Worm (Caenorhabditis elegans): ENCODE measurements around the gene R13H4.2.

R13H4.2 gene

DNA sequence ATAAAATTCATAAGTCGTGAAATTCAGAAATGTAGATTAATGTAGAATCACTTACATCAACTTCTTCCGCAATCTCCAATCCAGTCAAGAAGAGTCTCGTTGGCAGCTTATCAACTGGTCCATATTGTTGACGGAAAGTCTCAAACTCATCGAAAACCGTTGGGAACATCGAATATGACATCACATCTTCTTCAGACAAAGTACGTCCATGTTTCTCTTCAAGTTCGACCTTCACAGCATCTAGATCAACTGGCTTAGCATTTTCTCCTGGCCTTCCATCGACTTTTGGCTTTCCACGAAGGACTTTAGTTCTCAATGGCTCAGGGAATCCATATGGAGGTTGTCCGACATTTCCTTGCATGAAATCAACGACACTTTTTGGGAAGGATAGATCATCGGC is 17.4 kb upstream of the R13H4.2 start:
- TF ChIP-seq dpff-1 (tag; optimal IDR thresholded peaks at IDR 0.05) (no peak), hmg-1.2 (GFP tag; IDR thresholded peaks at IDR 0.05) (peak; percentile 19; the same call in 1 of the 2 replicates), rec-8 (tag; optimal IDR thresholded peaks at IDR 0.05) (no peak), attf-5 (GFP tag; optimal IDR thresholded peaks at IDR 0.05) (no peak), cebp-1 (GFP tag; IDR thresholded peaks at IDR 0.05) (no peak), cebp-1 (tag; optimal IDR thresholded peaks at IDR 0.05) (no peak), madf-3 (GFP tag; IDR thresholded peaks at IDR 0.05) (no peak), lin-35 (GFP tag; optimal IDR thresholded peaks at IDR 0.05) (peak in 1 of 3 experiments; percentile 18), Y53G8AR.9 (GFP tag; conservative IDR thresholded peaks at IDR 0.05) (no peak), nfyb-1 (GFP tag; IDR thresholded peaks at IDR 0.05) (peak; percentile 24; the same call in 1 of the 2 replicates)

DNA sequence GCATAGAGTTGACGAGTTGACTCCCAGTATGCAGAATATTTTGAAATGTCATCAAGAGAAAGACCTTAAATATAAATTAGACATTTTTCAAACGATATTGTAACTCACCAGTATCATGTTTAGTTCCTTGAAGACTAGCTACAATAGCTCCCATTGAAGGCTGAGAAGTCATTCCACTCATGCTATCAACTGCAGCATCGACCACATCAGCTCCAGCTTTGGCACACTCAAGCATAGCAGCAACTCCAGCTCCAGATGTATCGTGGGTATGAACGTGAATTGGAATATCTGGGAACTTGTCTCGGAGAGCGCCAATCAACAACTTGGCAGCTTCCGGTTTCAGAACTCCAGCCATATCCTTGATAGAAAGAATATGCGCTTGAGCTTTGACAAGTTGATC is 16.7 kb upstream of the R13H4.2 start:
- TF ChIP-seq madf-3 (GFP tag; IDR thresholded peaks at IDR 0.05) (0 out of 2 replicates have a peak, but pooled peaks have one; percentile 54), athp-1 (tag; optimal IDR thresholded peaks at IDR 0.05) (no peak), nhr-120 (GFP tag; IDR thresholded peaks at IDR 0.05) (0 out of 2 replicates have a peak, but pooled peaks have one; percentile 12)

DNA sequence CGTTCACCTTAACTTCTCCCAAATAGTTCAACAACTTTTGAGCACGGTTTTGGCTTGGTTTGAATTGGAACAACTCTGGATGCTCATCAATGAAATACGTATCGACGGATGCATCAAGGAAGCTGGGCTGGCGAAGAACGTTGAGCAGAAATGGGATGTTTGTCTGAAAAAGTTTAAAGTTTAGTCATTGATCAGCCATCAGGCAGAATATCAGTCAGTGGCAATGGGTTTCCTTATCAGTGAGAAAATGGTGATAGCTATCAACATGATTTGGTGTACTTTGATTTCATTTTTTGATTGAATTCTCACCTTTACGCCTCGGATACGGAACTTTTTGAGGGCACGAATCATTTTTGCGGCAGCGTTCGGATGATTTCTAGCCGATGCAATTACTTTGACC is 15.6 kb upstream of the R13H4.2 start:
- TF ChIP-seq sptf-2 (GFP tag; optimal IDR thresholded peaks at IDR 0.05) (no peak), unc-62 (GFP tag; optimal IDR thresholded peaks at IDR 0.05) (no peak), hlh-26 (GFP tag; conservative IDR thresholded peaks at IDR 0.05) (no peak), efl-1 (GFP tag; optimal IDR thresholded peaks at IDR 0.05) (no peak), nhr-80 (tag; optimal IDR thresholded peaks at IDR 0.05) (peak; percentile 51), ama-1 (optimal IDR thresholded peaks at IDR 0.05) (no peak), ama-1 (GFP tag; optimal IDR thresholded peaks at IDR 0.05) (no peak), K11D2.4 (GFP tag; IDR thresholded peaks at IDR 0.05) (no peak), ceh-27 (GFP tag; optimal IDR thresholded peaks at IDR 0.05) (no peak), gei-17 (GFP tag; optimal IDR thresholded peaks at IDR 0.05) (no peak), mes-4 (tag; optimal IDR thresholded peaks at IDR 0.05) (no peak), Y53G8AR.9 (GFP tag; conservative IDR thresholded peaks at IDR 0.05) (0 out of 2 replicates have a peak, but pooled peaks have one; percentile 39)

DNA sequence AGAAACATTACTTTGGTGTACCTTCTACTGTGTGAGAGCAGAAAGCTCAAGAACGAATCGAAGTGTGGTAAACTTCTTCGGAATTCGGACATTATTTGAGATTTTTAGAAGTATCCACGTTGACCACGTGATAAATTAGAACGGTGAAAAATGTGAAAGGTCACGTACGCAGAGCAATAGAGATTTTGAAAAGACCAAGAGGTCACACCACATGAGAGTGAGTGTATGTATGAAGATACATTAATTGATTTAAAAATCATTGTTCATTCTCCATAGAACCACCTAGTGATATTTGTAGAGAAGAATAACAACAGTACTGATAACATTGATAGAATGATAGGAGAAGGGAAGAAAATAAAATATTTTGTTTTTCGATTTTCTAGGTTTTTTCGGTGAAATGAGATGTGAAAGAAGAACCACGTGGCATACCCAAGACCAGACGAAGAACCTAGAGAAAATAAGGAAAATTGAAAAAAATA is 13.7 kb upstream of the R13H4.2 start, which contains the start of gene pyc-1:
pyc-1 (minus strand) TSS at position 69 of the 479 bp plus-strand sequence.
- TF ChIP-seq hlh-12 (tag; optimal IDR thresholded peaks at IDR 0.05) = no peak
- TF ChIP-seq snpc-4 (GFP tag; optimal IDR thresholded peaks at IDR 0.05) = no peak
- TF ChIP-seq snpc-4 (tag; optimal IDR thresholded peaks at IDR 0.05) = peak in 2 of 4 experiments; percentile 2 to 28
- TF ChIP-seq ceh-100 (GFP tag; IDR thresholded peaks at IDR 0.05) = no peak
- no peak for TF ChIP-seq ceh-58 (GFP tag; IDR thresholded peaks at IDR 0.05)
- TF ChIP-seq ets-4 (GFP tag; optimal IDR thresholded peaks at IDR 0.05) = peak; percentile 8
- no peak for TF ChIP-seq hlh-26 (GFP tag; conservative IDR thresholded peaks at IDR 0.05)
- 0 out of 2 replicates have a peak, but pooled peaks have one; percentile 4 for TF ChIP-seq hsf-1 (GFP tag; IDR thresholded peaks at IDR 0.05)
- TF ChIP-seq F23B12.7 (tag; optimal IDR thresholded peaks at IDR 0.05; ENCODE audit: insufficient read depth) = peak; percentile 24
- TF ChIP-seq ztf-18 (tag; optimal IDR thresholded peaks at IDR 0.05) = no peak
- no peak for TF ChIP-seq zfh-2 (GFP tag; conservative IDR thresholded peaks at IDR 0.05)
- TF ChIP-seq atf-7 (tag; optimal IDR thresholded peaks at IDR 0.05) = no peak
- TF ChIP-seq bed-1 (GFP tag; IDR thresholded peaks at IDR 0.05) = no peak
- 0 out of 2 replicates have a peak, but pooled peaks have one; percentile 34 for TF ChIP-seq lin-26 (GFP tag; IDR thresholded peaks at IDR 0.05)
- TF ChIP-seq lag-1 (GFP tag; IDR thresholded peaks at IDR 0.05) = no peak
- peak; percentile 23 for TF ChIP-seq lin-40 (tag; optimal IDR thresholded peaks at IDR 0.05)
- no peak for TF ChIP-seq snpc-3.4 (tag; optimal IDR thresholded peaks at IDR 0.05)
- no peak for TF ChIP-seq lsy-27 (tag; optimal IDR thresholded peaks at IDR 0.05; ENCODE audit: borderline replicate concordance, insufficient read depth)
- no peak for TF ChIP-seq rec-8 (tag; optimal IDR thresholded peaks at IDR 0.05)
- no peak for TF ChIP-seq egl-18 (GFP tag; IDR thresholded peaks at IDR 0.05)
- peak; percentile 32 for TF ChIP-seq nhr-80 (tag; optimal IDR thresholded peaks at IDR 0.05)
- peak; percentile 16 for TF ChIP-seq tbp1 (GFP tag; optimal IDR thresholded peaks at IDR 0.05)
- TF ChIP-seq K11D2.4 (GFP tag; IDR thresholded peaks at IDR 0.05) = no peak
- no peak for TF ChIP-seq C17E4.6 (GFP tag; IDR thresholded peaks at IDR 0.05)
- TF ChIP-seq gei-17 (GFP tag; optimal IDR thresholded peaks at IDR 0.05) = no peak
- TF ChIP-seq xnd-1 (tag; optimal IDR thresholded peaks at IDR 0.05) = no peak
